Fruit fly (Drosophila melanogaster): ENCODE data around the gene aop.

DNA sequence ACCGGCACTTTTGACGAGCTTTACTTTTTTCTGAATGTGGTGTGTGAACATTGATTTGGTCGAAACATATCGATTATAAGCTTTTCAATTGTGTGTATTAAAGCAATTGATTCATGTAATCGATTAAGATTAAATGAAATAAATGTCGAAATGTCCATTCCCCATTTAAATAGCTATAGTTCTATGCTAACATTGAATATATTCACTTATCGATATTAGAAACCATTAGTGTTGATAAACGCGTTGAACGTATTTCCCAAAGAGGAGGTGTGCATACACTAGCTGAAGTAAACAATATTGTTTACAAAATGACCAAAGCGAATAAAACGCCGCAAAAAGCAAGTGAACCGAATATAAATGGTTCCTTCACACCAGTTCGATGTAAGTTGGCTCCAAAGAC lies 35.5 kb upstream of the aop start, which contains the start of the genes Uch and CG34174:
- TF ChIP-seq CG8478 (optimal IDR thresholded peaks at IDR 0.05), result no peak
- no peak for TF ChIP-seq usp (GFP tag; optimal IDR thresholded peaks at IDR 0.05)
- no peak for TF ChIP-seq Dll (optimal IDR thresholded peaks at IDR 0.05)
- no peak for TF ChIP-seq pan (optimal IDR thresholded peaks at IDR 0.05)
- TF ChIP-seq psq (optimal IDR thresholded peaks at IDR 0.05), result no peak

Measured in whole organism.